Worm (Caenorhabditis elegans) whole organism, L2 larva: Measurements from ENCODE around the gene Y39E4B.13.

Experiments used
- C34F6.9 ChIP-seq: fragments of 150-350 bp; optimal IDR thresholded peaks from 2 replicates; lab custom pipeline; 2014; ENCODE audit warnings: missing biosample characterization, missing genetic modification characterization
- R02D3.7 ChIP-seq: fragments of 150-350 bp; optimal IDR thresholded peaks from 2 replicates; lab custom pipeline; 2014; ENCODE audit warnings: missing biosample characterization, missing genetic modification characterization
- aly-2 ChIP-seq: fragments of 150-350 bp; optimal IDR thresholded peaks from 2 replicates; lab custom pipeline; 2014; ENCODE audit warnings: missing biosample characterization, missing genetic modification characterization
- ceh-16 ChIP-seq: fragments of 150-350 bp; optimal IDR thresholded peaks from 2 replicates; lab custom pipeline; 2014; ENCODE audit warnings: missing biosample characterization, missing genetic modification characterization
- crh-2 ChIP-seq: sonication (generic microtip); optimal IDR thresholded peaks from 2 replicates; lab custom pipeline; 2017; ENCODE audit warnings: missing biosample characterization, missing genetic modification characterization
- dmd-4 ChIP-seq: sonication (generic microtip); optimal IDR thresholded peaks from 2 replicates; lab custom pipeline; 2017; ENCODE audit warnings: missing biosample characterization, missing genetic modification characterization
- egl-27 ChIP-seq: sonication (generic microtip); optimal IDR thresholded peaks from 3 replicates; lab custom pipeline; 2017; ENCODE audit warnings: missing biosample characterization, missing genetic modification reagents, missing genetic modification characterization
- fos-1 ChIP-seq: fragments of 150-350 bp; optimal IDR thresholded peaks from 2 replicates; lab custom pipeline; 2014; ENCODE audit warnings: missing biosample characterization, missing genetic modification characterization
- gmeb-1 ChIP-seq: fragments of 150-350 bp; optimal IDR thresholded peaks from 2 replicates; lab custom pipeline; 2014; ENCODE audit warnings: missing biosample characterization, missing genetic modification characterization
- lsy-2 ChIP-seq, 2 experiments: fragments of 150-350 bp in 1 of 2; sonication (generic microtip) in 1 of 2; optimal IDR thresholded peaks; 2 replicates each; lab custom pipeline; 2014 to 2017; ENCODE audit warnings: missing biosample characterization in 2 of 2, missing genetic modification characterization in 2 of 2
- mab-5 ChIP-seq: fragments of 150-350 bp; optimal IDR thresholded peaks from 2 replicates; lab custom pipeline; 2014; ENCODE audit warnings: missing biosample characterization, missing genetic modification characterization
- mdl-1 ChIP-seq, 2 experiments: fragments of 150-350 bp in 1 of 2; sonication (generic microtip) in 1 of 2; optimal IDR thresholded peaks; 2 replicates each; lab custom pipeline; 2017; ENCODE audit warnings: missing biosample characterization in 2 of 2, missing genetic modification characterization in 2 of 2
- nhr-237 ChIP-seq: fragments of 150-350 bp; optimal IDR thresholded peaks from 2 replicates; lab custom pipeline; 2014; ENCODE audit warnings: missing biosample characterization, missing genetic modification characterization
- nhr-77 ChIP-seq: fragments of 150-350 bp; optimal IDR thresholded peaks from 2 replicates; lab custom pipeline; 2014; ENCODE audit warnings: missing biosample characterization, missing genetic modification characterization
- sem-4 ChIP-seq: fragments of 150-350 bp; optimal IDR thresholded peaks from 2 replicates; lab custom pipeline; 2014; ENCODE audit warnings: missing biosample characterization, missing genetic modification reagents, missing genetic modification characterization
- sma-3 ChIP-seq: sonication (generic microtip); optimal IDR thresholded peaks from 2 replicates; lab custom pipeline; 2016; ENCODE audit warnings: missing genetic modification reagents, missing genetic modification characterization, missing compliant biosample characterization
- sma-9 ChIP-seq, 2 experiments: fragments of 150-350 bp in 1 of 2; sonication (generic microtip) in 1 of 2; optimal IDR thresholded peaks; 2 replicates each; lab custom pipeline; 2014 to 2016; ENCODE audit warnings: missing genetic modification characterization in 2 of 2, mild to moderate bottlenecking in 1 of 2, missing biosample characterization in 1 of 2, missing compliant biosample characterization in 1 of 2, missing genetic modification reagents in 1 of 2, moderate library complexity in 1 of 2
- unc-55 ChIP-seq: fragments of 150-350 bp; sonication (generic microtip); optimal IDR thresholded peaks from 3 replicates; lab custom pipeline; 2014; ENCODE audit warnings: missing biosample characterization, missing genetic modification reagents, missing genetic modification characterization
- unc-62 ChIP-seq: fragments of 150-350 bp; optimal IDR thresholded peaks from 2 replicates; lab custom pipeline; 2014; ENCODE audit warnings: missing biosample characterization, missing genetic modification reagents, missing genetic modification characterization
- zag-1 ChIP-seq: fragments of 150-350 bp; optimal IDR thresholded peaks from 2 replicates; lab custom pipeline; 2014; ENCODE audit warnings: missing biosample characterization, missing genetic modification characterization
- ztf-1 ChIP-seq: fragments of 200-800 bp; sonication (Bioruptor generic); conservative IDR thresholded peaks from 2 replicates; pipeline ENCODE4 v1.3.6; 2022; ENCODE audit warnings: missing genetic modification characterization, missing compliant biosample characterization
- ztf-11 ChIP-seq: sonication (generic microtip); optimal IDR thresholded peaks from 2 replicates; lab custom pipeline; 2017; ENCODE audit warnings: missing biosample characterization, missing genetic modification characterization

Gene Y39E4B.13

ce11 chrIII:13118460-13118859 is 27.5 kb downstream of the Y39E4B.13 start:
- TF ChIP-seq ztf-11 (tag; lab: Kevin White, UChicago) (no peak), sma-9 (GFP tag; optimal IDR thresholded peaks at IDR 0.05; lab: Kevin White, UChicago) (no peak), sma-9 (tag; optimal IDR thresholded peaks at IDR 0.05; lab: Kevin White, UChicago) (no peak), dmd-4 (no peak), nhr-237 (tag; lab: Kevin White, UChicago) (no peak), egl-27 (tag; lab: Kevin White, UChicago) (no peak), nhr-77 (tag; lab: Kevin White, UChicago) (no peak), gmeb-1 (no peak), aly-2 (tag; lab: Kevin White, UChicago) (no peak)
- TF ChIP-seq, all 48 proteins: peak for 0

- TF ChIP-seq sem-4 (tag; lab: Kevin White, UChicago) (peak; percentile 10), aly-2 (tag; lab: Kevin White, UChicago) (no peak), nhr-77 (tag; lab: Kevin White, UChicago) (no peak), mab-5 (tag; lab: Kevin White, UChicago) (no peak), ceh-16 (no peak), ztf-1 (GFP tag; lab: Robert Waterston, UW) (no peak), unc-55 (GFP tag; lab: Kevin White, UChicago) (peak; percentile 20)
- TF ChIP-seq, all 48 proteins: peak for 2
Observed at ce11 chrIII:13119520-13119919, 28.6 kb downstream of the Y39E4B.13 start, which contains the start of gene zig-8. Gene zig-8 (plus strand): TSS chrIII:13119820.

- TF ChIP-seq mdl-1 (tag; optimal IDR thresholded peaks at IDR 0.05; lab: Kevin White, UChicago) (no peak), dmd-4 (no peak), sma-3 (GFP tag; lab: Kevin White, UChicago) (no peak)
Observed at ce11 chrIII:13123440-13123839, 32.5 kb downstream of the Y39E4B.13 start.

- TF ChIP-seq sem-4 (tag; lab: Kevin White, UChicago): peak; percentile 83
- TF ChIP-seq C34F6.9: peak; percentile 6
- TF ChIP-seq zag-1 (tag; lab: Kevin White, UChicago): no peak
- TF ChIP-seq lsy-2 (tag; optimal IDR thresholded peaks at IDR 0.05; lab: Kevin White, UChicago): peak in 1 of 2 experiments; percentile 10
- no peak for TF ChIP-seq crh-2 (tag; lab: Kevin White, UChicago)
Observed at ce11 chrIII:13127157-13127556, 36.2 kb downstream of the Y39E4B.13 start.

ce11 chrIII:13131220-13131619 is 40.3 kb downstream of the Y39E4B.13 start:
- TF ChIP-seq ceh-16 (no peak), unc-62 (no peak), R02D3.7 (tag; lab: Kevin White, UChicago) (no peak), egl-27 (tag; lab: Kevin White, UChicago) (no peak), sma-3 (GFP tag; lab: Kevin White, UChicago) (no peak)

- TF ChIP-seq R02D3.7 (tag; lab: Kevin White, UChicago): no peak
- peak; percentile 49 for TF ChIP-seq fos-1 (tag; lab: Kevin White, UChicago)
Observed at ce11 chrIII:13139301-13139700, 48.4 kb downstream of the Y39E4B.13 start, which contains the start of gene bre-2. Gene bre-2 (minus strand): TSS chrIII:13139626.
